Worm (Caenorhabditis elegans): ENCODE results near the gene R13D11.1.

The R13D11.1 gene

ce11 chrV:858841-859456 lies 41.7 kb downstream of the R13D11.1 start:
- TF ChIP-seq mxl-2 (GFP tag; conservative IDR thresholded peaks at IDR 0.05), result no peak
- TF ChIP-seq T20F7.1 (GFP tag; optimal IDR thresholded peaks at IDR 0.05), result no peak
- TF ChIP-seq rbr-2 (tag; optimal IDR thresholded peaks at IDR 0.05), result no peak
- TF ChIP-seq ztf-11 (tag; optimal IDR thresholded peaks at IDR 0.05), result no peak
- no peak for TF ChIP-seq dpl-1 (GFP tag; optimal IDR thresholded peaks at IDR 0.05)
- peak; percentile 75 for TF ChIP-seq egl-43 (GFP tag; IDR thresholded peaks at IDR 0.05)
- TF ChIP-seq mdl-1 (tag; optimal IDR thresholded peaks at IDR 0.05), result no peak
- no peak for TF ChIP-seq D1046.2 (GFP tag; IDR thresholded peaks at IDR 0.05)
- 0 out of 2 replicates have a peak, but pooled peaks have one; percentile 43 for TF ChIP-seq Y48G9A.11 (GFP tag; IDR thresholded peaks at IDR 0.05)
- no peak for TF ChIP-seq zip-11 (GFP tag; IDR thresholded peaks at IDR 0.05)
- TF ChIP-seq ama-1 (optimal IDR thresholded peaks at IDR 0.05), result no peak
- TF ChIP-seq unc-39 (tag; optimal IDR thresholded peaks at IDR 0.05), result no peak
- no peak for TF ChIP-seq daf-19 (GFP tag; conservative IDR thresholded peaks at IDR 0.05)
- no peak for TF ChIP-seq nhr-25 (tag; optimal IDR thresholded peaks at IDR 0.05; ENCODE audit: borderline replicate concordance, insufficient read depth)
- no peak for TF ChIP-seq jun-1 (tag; optimal IDR thresholded peaks at IDR 0.05)
- TF ChIP-seq aha-1 (tag), result no peak
- no peak for TF ChIP-seq skn-1 (tag; optimal IDR thresholded peaks at IDR 0.05)
- TF ChIP-seq lsy-2 (tag; optimal IDR thresholded peaks at IDR 0.05), result no peak
- TF ChIP-seq set-16 (GFP tag; IDR thresholded peaks at IDR 0.05), result no peak
- no peak for TF ChIP-seq sdz-12 (GFP tag; optimal IDR thresholded peaks at IDR 0.05)
- no peak for TF ChIP-seq nhr-28 (tag; optimal IDR thresholded peaks at IDR 0.05)
- TF ChIP-seq lin-13 (GFP tag; optimal IDR thresholded peaks at IDR 0.05), result no peak
- TF ChIP-seq arid-1 (GFP tag; conservative IDR thresholded peaks at IDR 0.05), result 0 out of 2 replicates have a peak, but pooled peaks have one; percentile 8
- TF ChIP-seq ctbp-1 (GFP tag; IDR thresholded peaks at IDR 0.05), result no peak
- peak; percentile 48; the same call in 1 of the 2 replicates for TF ChIP-seq ZK337.2 (GFP tag; IDR thresholded peaks at IDR 0.05)
- TF ChIP-seq dmd-6 (GFP tag; IDR thresholded peaks at IDR 0.05), result peak; percentile 24; the same call in 1 of the 2 replicates
- no peak for TF ChIP-seq daf-16 (GFP tag; optimal IDR thresholded peaks at IDR 0.05)
- TF ChIP-seq daf-16 (tag; optimal IDR thresholded peaks at IDR 0.05), result no peak
- no peak for TF ChIP-seq duxl-1 (tag; optimal IDR thresholded peaks at IDR 0.05; ENCODE audit: poor library complexity)
- TF ChIP-seq aly-2 (tag; optimal IDR thresholded peaks at IDR 0.05), result no peak
- TF ChIP-seq cey-2 (tag; optimal IDR thresholded peaks at IDR 0.05; ENCODE audit: borderline replicate concordance, insufficient read depth), result no peak
- TF ChIP-seq pha-4 (GFP tag; IDR thresholded peaks at IDR 0.05), result 0 out of 2 replicates have a peak, but pooled peaks have one; percentile 57
- no peak for TF ChIP-seq pha-4 (tag; optimal IDR thresholded peaks at IDR 0.05)
- no peak for TF ChIP-seq dmd-9 (GFP tag; IDR thresholded peaks at IDR 0.05)
- TF ChIP-seq lin-29 (GFP tag; IDR thresholded peaks at IDR 0.05), result no peak
- no peak for TF ChIP-seq php-3 (GFP tag; IDR thresholded peaks at IDR 0.05)
- TF ChIP-seq ceh-28 (tag; optimal IDR thresholded peaks at IDR 0.05), result no peak
- TF ChIP-seq hif-1 (tag; optimal IDR thresholded peaks at IDR 0.05), result no peak
- TF ChIP-seq nhr-42 (GFP tag; IDR thresholded peaks at IDR 0.05), result no peak
- no peak for TF ChIP-seq nhr-41 (GFP tag; IDR thresholded peaks at IDR 0.05)
- no peak for TF ChIP-seq spr-1 (tag; optimal IDR thresholded peaks at IDR 0.05)
- TF ChIP-seq F49E8.2 (tag; optimal IDR thresholded peaks at IDR 0.05; ENCODE audit: borderline replicate concordance), result peak; percentile 8
- TF ChIP-seq zfp-2 (tag; optimal IDR thresholded peaks at IDR 0.05), result no peak
- peak; percentile 40; the same call in 1 of the 2 replicates for TF ChIP-seq lim-7 (GFP tag; IDR thresholded peaks at IDR 0.05)
- no peak for TF ChIP-seq Y105C5A.15 (GFP tag; IDR thresholded peaks at IDR 0.05)
- TF ChIP-seq madf-5 (GFP tag; IDR thresholded peaks at IDR 0.05), result no peak; a peak in 1 of 4 replicates
- TF ChIP-seq vab-7 (GFP tag; IDR thresholded peaks at IDR 0.05), result peak; percentile 48; the same call in 1 of the 2 replicates
- no peak for TF ChIP-seq mxl-3 (GFP tag; optimal IDR thresholded peaks at IDR 0.05)
- TF ChIP-seq ceh-32 (tag; optimal IDR thresholded peaks at IDR 0.05; ENCODE audit: poor library complexity), result no peak
- TF ChIP-seq ceh-82 (tag; optimal IDR thresholded peaks at IDR 0.05), result no peak

All from whole organism, L4 larva.